Worm (Caenorhabditis elegans): ENCODE measurements around the gene F16G10.2.

ce11 chrII:2415439-2415838, 40.4 kb downstream of the F16G10.2 start, which contains the start of gene fbxa-4:
- TF ChIP-seq ama-1 (optimal IDR thresholded peaks at IDR 0.05): no peak
- no peak for TF ChIP-seq aly-1 (tag; optimal IDR thresholded peaks at IDR 0.05)
- TF ChIP-seq ceh-13 (GFP tag; optimal IDR thresholded peaks at IDR 0.05): no peak
- no peak for TF ChIP-seq tra-4 (tag; optimal IDR thresholded peaks at IDR 0.05)
- no peak for TF ChIP-seq B0310.2 (tag; optimal IDR thresholded peaks at IDR 0.05)
- TF ChIP-seq sea-1 (GFP tag; conservative IDR thresholded peaks at IDR 0.05): no peak
- no peak for TF ChIP-seq tbx-11 (GFP tag; IDR thresholded peaks at IDR 0.05)
- no peak for TF ChIP-seq F13C5.2 (tag; optimal IDR thresholded peaks at IDR 0.05)
- no peak for TF ChIP-seq hmg-4 (GFP tag; optimal IDR thresholded peaks at IDR 0.05)
- TF ChIP-seq scrt-1 (GFP tag; IDR thresholded peaks at IDR 0.05): no peak
- TF ChIP-seq flt-1 (GFP tag; IDR thresholded peaks at IDR 0.05): no peak
- no peak for TF ChIP-seq ceh-36 (tag; optimal IDR thresholded peaks at IDR 0.05)
- no peak for TF ChIP-seq ets-7 (tag; optimal IDR thresholded peaks at IDR 0.05)
- no peak for TF ChIP-seq pes-1 (GFP tag; IDR thresholded peaks at IDR 0.05)

Measured in whole organism, early embryonic.